Worm (Caenorhabditis elegans): ENCODE results near the gene uev-2.

Gene uev-2

DNA sequence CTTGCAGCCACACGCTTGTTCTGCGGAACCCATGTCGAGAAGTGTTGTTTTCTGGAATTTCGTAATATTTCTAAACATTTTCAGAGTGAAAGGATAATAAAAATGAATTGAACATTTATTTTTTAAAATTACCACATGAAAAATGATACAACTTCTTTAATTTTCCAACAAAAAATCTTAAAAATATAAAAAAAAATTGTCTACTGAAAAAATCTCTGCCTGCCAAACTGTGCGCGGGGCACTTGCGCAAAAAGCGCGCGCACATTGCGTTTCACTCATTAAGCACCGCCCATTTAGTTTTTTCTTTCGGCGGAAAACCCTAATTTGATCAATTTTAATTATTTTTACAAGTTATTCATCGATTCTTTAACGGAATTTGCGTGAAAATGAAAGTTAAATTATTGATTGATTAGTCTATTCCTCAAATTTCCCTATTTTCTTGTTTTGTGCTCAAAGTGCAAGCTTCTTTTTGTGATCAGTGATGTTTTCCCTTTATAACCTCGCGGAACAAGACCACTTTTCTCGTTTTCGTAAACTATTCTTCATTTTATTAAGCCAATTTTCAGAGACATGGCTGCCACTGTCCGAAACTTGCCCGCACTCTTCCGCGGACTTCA lies 27.9 kb upstream of the uev-2 start, which contains the start of the genes nmad-1 and hach-1 (continued):
- TF ChIP-seq hlh-6 (tag; optimal IDR thresholded peaks at IDR 0.05) (peak; percentile 82), gmeb-2 (tag; optimal IDR thresholded peaks at IDR 0.05) (peak; percentile 90), C08G9.2 (tag; optimal IDR thresholded peaks at IDR 0.05) (peak; percentile 75), unc-42 (tag; optimal IDR thresholded peaks at IDR 0.05) (peak; percentile 98), hlh-15 (tag; optimal IDR thresholded peaks at IDR 0.05) (peak; percentile 85), F13H6.1 (tag; optimal IDR thresholded peaks at IDR 0.05) (peak; percentile 93), ref-2 (tag; optimal IDR thresholded peaks at IDR 0.05) (peak; percentile 89), C38D4.7 (GFP tag; optimal IDR thresholded peaks at IDR 0.05) (peak; percentile 89), fkh-10 (GFP tag; optimal IDR thresholded peaks at IDR 0.05) (no peak), mec-3 (tag; optimal IDR thresholded peaks at IDR 0.05; ENCODE audit: borderline replicate concordance) (peak; percentile 2), syd-9 (tag; optimal IDR thresholded peaks at IDR 0.05) (peak; percentile 88), ceh-14 (tag; optimal IDR thresholded peaks at IDR 0.05) (peak; percentile 98), npax-4 (tag; optimal IDR thresholded peaks at IDR 0.05) (peak; percentile 89), fkh-6 (tag; optimal IDR thresholded peaks at IDR 0.05) (peak; percentile 84), ceh-19 (GFP tag; optimal IDR thresholded peaks at IDR 0.05) (peak; percentile 92), che-1 (tag; optimal IDR thresholded peaks at IDR 0.05) (peak; percentile 89), ceh-48 (tag; optimal IDR thresholded peaks at IDR 0.05) (peak; percentile 67), ceh-45 (GFP tag; IDR thresholded peaks at IDR 0.05) (peak; percentile 75), ceh-22 (tag; optimal IDR thresholded peaks at IDR 0.05) (no peak), pat-9 (tag; optimal IDR thresholded peaks at IDR 0.05) (peak; percentile 94), sdc-2 (tag; optimal IDR thresholded peaks at IDR 0.05) (peak; percentile 68), pha-2 (tag; optimal IDR thresholded peaks at IDR 0.05) (peak; percentile 91), ceh-18 (tag; optimal IDR thresholded peaks at IDR 0.05) (peak; percentile 69), ceh-2 (tag; optimal IDR thresholded peaks at IDR 0.05) (peak; percentile 96), T23F11.4 (GFP tag; optimal IDR thresholded peaks at IDR 0.05) (peak; percentile 80), hlh-13 (GFP tag; optimal IDR thresholded peaks at IDR 0.05) (peak; percentile 86), tbx-2 (tag; optimal IDR thresholded peaks at IDR 0.05) (peak; percentile 96), elt-2 (tag; optimal IDR thresholded peaks at IDR 0.05) (peak; percentile 98), pqm-1 (tag; optimal IDR thresholded peaks at IDR 0.05) (peak; percentile 52), fax-1 (tag; optimal IDR thresholded peaks at IDR 0.05) (peak; percentile 93), pha-4 (tag; optimal IDR thresholded peaks at IDR 0.05) (no peak), ceh-24 (tag; optimal IDR thresholded peaks at IDR 0.05) (peak; percentile 82), lim-6 (tag; optimal IDR thresholded peaks at IDR 0.05) (peak; percentile 54), unc-86 (tag; optimal IDR thresholded peaks at IDR 0.05) (peak; percentile 93), sox-2 (GFP tag; IDR thresholded peaks at IDR 0.05) (peak; percentile 60; the same call in 1 of the 2 replicates), hlh-8 (tag; optimal IDR thresholded peaks at IDR 0.05) (peak; percentile 92), elt-4 (tag; optimal IDR thresholded peaks at IDR 0.05) (no peak), hlh-30 (tag; optimal IDR thresholded peaks at IDR 0.05; ENCODE audit: insufficient read depth) (no peak), pros-1 (tag; optimal IDR thresholded peaks at IDR 0.05) (no peak), ceh-6 (GFP tag; optimal IDR thresholded peaks at IDR 0.05) (peak; percentile 73), lin-11 (tag; optimal IDR thresholded peaks at IDR 0.05) (peak; percentile 85), ceh-30 (tag; optimal IDR thresholded peaks at IDR 0.05) (peak; percentile 77), ets-4 (tag; optimal IDR thresholded peaks at IDR 0.05) (peak; percentile 90), ama-1 (optimal IDR thresholded peaks at IDR 0.05) (no peak), ceh-34 (tag; optimal IDR thresholded peaks at IDR 0.05) (peak; percentile 92), K02D7.2 (tag; optimal IDR thresholded peaks at IDR 0.05) (peak; percentile 91), nfya-1 (tag; optimal IDR thresholded peaks at IDR 0.05) (peak; percentile 87), zip-5 (tag; optimal IDR thresholded peaks at IDR 0.05) (peak; percentile 90), ahr-1 (tag; optimal IDR thresholded peaks at IDR 0.05) (peak; percentile 84)

Measured in whole organism, late embryonic.